Fruit fly (Drosophila melanogaster) S2 (cell line): ENCODE results near the gene CG15543.
A peak's percentile ranks its signal among the peaks of the same experiment; 100 is the strongest.

Experiments used
- CG8478 ChIP-seq: fragments of >200 bp; optimal IDR thresholded peaks from 2 replicates; lab custom pipeline; 2018
- CTCF ChIP-seq, 2 experiments: fragments of >200 bp; optimal IDR thresholded peaks; 2 replicates each; lab custom pipeline; 2018

CG15543 gene

DNA sequence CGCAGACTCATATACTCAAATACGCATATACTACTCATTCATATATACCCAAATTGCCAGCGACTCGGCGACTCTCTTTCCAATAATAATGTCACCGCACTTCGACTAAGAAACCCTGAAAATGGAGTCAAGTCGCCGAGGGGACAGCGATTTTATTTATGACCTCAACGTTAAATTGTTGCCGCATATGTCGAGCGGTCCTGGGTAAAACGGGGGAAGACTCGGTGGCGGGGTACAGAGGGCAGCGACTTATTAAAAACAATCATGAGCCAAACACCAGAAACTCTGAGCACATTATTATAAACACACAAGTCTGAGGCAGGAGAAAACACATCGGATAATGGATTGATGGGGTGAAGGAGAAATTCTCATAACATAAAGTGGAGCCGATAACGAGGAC is 7.6 kb upstream of the CG15543 start:
- TF ChIP-seq CG8478 (lab: Kevin White, UChicago) (no peak), CTCF (optimal IDR thresholded peaks at IDR 0.05; lab: Kevin White, UChicago) (no peak)

DNA sequence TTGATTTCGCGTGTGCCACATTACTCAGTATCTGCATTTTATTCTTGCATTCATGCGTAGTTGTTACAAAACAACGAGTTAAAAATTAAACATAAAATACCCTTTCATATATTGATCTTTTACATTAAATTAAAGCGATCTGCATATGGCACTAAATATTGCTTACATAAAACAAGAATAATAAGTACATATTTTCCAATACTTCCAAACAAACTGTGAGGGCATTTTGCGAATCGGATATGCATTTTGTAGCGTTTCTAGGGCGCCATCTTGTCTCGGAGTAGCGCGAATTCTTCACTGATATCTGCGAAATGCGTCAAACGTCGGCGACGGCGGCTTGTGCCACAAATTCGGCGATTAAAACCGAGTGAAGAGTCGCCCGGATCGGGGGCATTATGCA is 1.3 kb upstream of the CG15543 start:
- TF ChIP-seq CG8478 (lab: Kevin White, UChicago) (no peak), CTCF (optimal IDR thresholded peaks at IDR 0.05; lab: Kevin White, UChicago) (no peak)

DNA sequence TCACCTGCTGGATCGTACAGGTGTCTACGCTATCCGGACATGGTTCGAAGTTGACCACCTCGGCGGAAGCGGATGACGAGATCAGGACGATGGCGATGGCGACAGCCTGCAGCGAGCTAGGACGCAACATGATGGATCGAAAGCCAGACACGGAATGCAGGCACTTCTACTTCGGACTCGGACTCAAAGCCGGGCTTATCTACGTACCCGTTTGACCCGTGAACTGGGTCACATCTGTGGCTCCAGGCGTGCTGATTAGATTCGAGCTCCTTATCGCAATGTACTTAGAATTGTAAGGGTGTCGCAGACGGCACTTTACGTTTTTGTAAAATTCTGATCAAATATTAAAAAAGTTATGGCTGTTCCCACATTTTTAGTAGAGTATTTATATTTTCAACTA is 2.4 kb downstream of the CG15543 start, which contains the start of gene Npc2g:
TSS of gene Npc2g (minus strand) at position 160 of the 400 bp plus-strand sequence.
- no peak for TF ChIP-seq CTCF (optimal IDR thresholded peaks at IDR 0.05; lab: Kevin White, UChicago)

- TF ChIP-seq CTCF (optimal IDR thresholded peaks at IDR 0.05; lab: Kevin White, UChicago) (no peak), CG8478 (lab: Kevin White, UChicago) (no peak)
These were observed 3.5 kb downstream of the CG15543 start, which contains the start of gene Npc2h for dm6 chr3R:30746190-30746589. Gene Npc2h (minus strand): TSS chr3R:30746290.

DNA sequence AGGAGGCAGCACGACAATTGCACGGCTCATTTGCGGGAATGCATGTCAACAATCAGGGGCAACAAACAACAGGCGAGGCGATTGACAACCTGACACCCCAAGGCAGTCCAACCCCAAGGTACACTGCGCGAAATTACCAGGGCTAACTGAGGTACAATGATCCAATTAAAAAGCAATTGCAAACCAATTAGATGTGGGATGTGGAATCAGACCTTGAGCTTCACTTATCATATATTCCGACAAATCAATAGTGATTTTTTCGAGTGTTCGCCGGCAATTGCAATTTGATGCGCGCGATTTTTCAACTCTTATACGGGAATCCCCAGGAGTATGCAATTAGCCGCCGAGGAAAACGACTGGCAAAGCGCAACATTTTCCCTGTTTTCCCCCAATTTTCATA is 4.4 kb downstream of the CG15543 start:
- TF ChIP-seq CTCF (optimal IDR thresholded peaks at IDR 0.05; lab: Kevin White, UChicago) (no peak), CG8478 (lab: Kevin White, UChicago) (no peak)

DNA sequence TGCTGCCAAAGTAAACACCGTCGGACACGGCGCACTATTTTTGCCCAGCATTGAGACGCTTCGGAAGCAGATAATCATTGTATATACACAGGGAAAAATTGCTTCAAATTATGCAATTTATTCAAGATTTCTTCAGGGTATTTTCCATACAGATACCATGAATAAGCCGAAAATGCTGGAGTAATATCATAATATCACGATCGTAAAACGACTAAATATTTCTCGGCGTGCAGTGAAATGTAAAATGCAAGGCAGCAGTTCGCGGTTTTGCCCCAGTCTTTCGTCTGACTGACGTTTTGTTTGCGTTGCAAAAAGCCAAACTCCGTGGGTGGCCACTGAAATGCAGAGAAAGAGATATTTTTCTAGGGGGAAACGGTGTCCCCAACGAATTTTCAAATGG is 8.2 kb downstream of the CG15543 start:
- no peak for TF ChIP-seq CG8478 (lab: Kevin White, UChicago)
- TF ChIP-seq CTCF (optimal IDR thresholded peaks at IDR 0.05; lab: Kevin White, UChicago) = no peak

- TF ChIP-seq CG8478 (lab: Kevin White, UChicago) (no peak), CTCF (optimal IDR thresholded peaks at IDR 0.05; lab: Kevin White, UChicago) (no peak)
These were observed 12.0 kb downstream of the CG15543 start for dm6 chr3R:30754488-30755223.

DNA sequence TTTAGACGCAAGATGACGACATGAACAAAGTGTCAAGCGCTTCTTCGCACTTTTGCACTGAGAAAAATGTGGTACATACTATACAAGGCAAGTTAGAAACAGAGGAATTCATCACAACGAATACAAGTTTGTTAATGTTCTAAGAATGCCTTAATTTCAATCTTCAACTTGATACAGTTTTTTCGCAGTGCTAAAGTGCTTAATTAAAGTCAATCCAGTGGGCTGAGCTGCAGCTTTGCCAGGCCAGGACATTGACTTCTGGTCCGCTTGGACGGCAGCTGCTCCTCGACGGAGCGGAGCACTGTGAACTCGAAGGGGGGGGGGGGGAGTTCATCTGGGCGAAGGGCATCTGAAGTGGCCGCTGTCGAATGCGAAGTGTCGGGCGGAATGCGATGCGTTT is 13.5 kb downstream of the CG15543 start:
- TF ChIP-seq CG8478 (lab: Kevin White, UChicago) (no peak), CTCF (optimal IDR thresholded peaks at IDR 0.05; lab: Kevin White, UChicago) (no peak)

- no peak for TF ChIP-seq CTCF (optimal IDR thresholded peaks at IDR 0.05; lab: Kevin White, UChicago)
- TF ChIP-seq CG8478 (lab: Kevin White, UChicago) = no peak
These were observed 16.3 kb downstream of the CG15543 start for dm6 chr3R:30758725-30759714.

DNA sequence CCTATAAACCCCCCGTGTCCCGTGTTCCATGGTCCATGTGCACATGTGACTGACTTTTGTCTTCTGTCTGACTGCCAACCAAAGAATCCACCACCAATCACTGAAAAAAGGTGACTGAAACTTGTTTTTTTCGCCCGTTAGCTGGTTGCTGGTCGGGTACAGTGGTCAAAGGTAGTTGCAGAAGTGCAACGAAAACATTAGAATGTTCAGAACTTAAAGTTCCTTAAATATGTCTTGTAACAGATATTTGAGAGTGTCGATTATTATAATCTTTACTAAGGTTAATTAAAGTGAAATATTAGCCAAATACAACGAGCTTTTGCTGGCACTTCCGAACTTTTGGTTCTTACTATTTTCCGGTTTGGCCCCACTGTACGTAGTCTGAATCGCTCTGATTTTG is 18.5 kb downstream of the CG15543 start:
- TF ChIP-seq CG8478 (lab: Kevin White, UChicago) (no peak), CTCF (optimal IDR thresholded peaks at IDR 0.05; lab: Kevin White, UChicago) (no peak)

- TF ChIP-seq CTCF (optimal IDR thresholded peaks at IDR 0.05; lab: Kevin White, UChicago) (no peak), CG8478 (lab: Kevin White, UChicago) (no peak)
These were observed 19.6 kb downstream of the CG15543 start for dm6 chr3R:30762230-30762629.

DNA sequence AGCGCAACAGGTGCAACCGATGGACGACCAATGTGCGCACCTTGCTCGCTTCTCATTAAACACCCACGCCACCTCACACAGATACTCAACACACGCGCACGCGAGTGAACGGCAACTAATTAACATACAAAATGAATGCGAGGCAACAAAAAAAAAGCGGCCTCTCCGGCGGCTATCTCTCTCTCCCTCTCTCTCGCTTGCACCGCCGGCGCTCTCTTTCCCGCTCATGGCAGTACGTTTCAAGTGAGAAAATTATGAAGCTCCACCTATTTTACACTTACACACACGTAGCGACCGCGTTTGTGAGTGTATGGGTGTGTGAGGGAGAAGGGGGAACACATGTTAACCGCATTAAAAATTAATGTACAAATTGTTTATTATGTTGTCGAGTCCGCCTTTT is 21.4 kb downstream of the CG15543 start:
- TF ChIP-seq CG8478 (lab: Kevin White, UChicago) (peak; percentile 46), CTCF (optimal IDR thresholded peaks at IDR 0.05; lab: Kevin White, UChicago) (peak; percentile 14 to 45)

DNA sequence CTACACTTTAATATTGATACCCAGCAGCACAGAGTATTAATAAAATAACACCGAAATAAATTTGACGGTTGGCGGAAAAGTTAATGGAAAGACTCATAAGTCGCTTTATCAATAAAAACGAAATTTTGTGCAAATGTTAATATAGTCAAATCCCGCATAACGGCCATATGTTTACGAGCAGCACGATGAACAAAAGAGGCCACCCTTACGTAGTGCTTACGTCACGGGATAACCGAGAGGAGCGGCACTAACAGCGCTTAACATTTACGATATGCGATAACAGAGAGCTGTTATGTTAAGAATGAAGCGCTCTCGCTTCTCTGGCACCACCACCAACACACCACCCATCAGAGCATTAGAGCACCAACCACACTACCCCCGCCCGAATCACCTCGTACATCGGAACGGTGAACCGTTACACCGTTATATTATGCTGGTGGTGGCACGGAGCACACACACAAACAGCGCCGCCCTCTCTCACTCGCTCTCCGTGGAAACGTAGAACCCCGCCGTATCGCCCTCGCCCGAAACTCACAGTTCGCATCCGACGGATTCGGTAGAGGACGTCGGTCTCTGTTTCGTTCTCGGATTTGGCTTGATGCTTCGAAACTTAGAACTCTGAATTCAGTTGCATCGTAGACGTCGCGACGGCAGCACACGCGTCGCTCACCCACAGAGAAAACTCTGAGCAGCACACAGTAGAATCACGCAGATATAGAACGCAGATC is 22.8 kb downstream of the CG15543 start, which contains the start of gene zfh1:
TSS of gene zfh1 (plus strand) at position 621 of the 728 bp plus-strand sequence.
- no peak for TF ChIP-seq CTCF (optimal IDR thresholded peaks at IDR 0.05; lab: Kevin White, UChicago)
- no peak for TF ChIP-seq CG8478 (lab: Kevin White, UChicago)

DNA sequence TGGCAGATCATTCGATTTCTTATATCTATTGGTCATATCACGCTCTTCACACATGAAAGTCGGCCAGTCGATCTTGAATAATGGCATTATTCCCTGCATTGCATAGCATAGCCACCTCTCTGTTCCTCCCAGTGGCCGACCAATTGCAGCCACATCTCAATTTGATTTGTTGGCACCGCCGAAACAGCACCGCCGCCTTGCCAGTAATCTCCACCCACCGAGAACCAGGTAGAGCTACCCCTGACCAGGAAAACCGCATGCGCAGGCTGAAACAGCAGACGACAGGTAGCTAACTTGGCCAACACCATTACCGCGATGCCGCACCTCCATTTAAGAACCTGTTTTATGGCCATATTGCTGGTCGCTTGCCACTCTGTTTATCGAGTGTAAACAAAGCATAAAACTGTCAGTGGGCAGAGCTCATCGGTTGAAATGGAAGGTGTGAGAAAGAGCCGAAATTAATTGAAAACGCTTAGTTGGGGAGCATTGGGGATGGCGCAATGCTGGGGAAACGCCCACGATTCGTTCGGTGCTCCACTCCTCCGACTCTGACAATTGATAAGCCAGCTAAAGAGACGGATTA is 24.3 kb downstream of the CG15543 start:
- no peak for TF ChIP-seq CG8478 (lab: Kevin White, UChicago)
- no peak for TF ChIP-seq CTCF (optimal IDR thresholded peaks at IDR 0.05; lab: Kevin White, UChicago)
